Fruit fly (Drosophila melanogaster): ENCODE data around the gene HDAC3.

DNA sequence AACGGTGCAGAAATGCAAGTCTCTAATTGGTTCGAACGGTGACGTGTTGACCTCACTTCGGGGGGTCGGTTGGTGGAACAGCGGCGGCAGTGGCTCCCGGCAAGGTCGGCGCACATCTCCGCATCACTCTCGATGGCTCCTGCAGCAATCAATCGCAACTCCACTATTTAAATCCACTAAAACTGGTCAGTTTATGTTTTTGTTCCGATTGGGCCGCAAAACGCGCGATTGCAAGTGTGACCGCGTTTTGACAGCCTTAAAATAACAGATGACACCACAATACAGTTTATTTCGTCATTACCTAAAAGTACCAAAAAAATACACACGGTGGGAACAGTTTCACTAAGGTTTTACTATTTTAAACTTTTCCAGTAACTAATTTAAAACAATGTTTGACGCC is 9.9 kb downstream of the HDAC3 start, which contains the start of gene PEK:
- no peak for TF ChIP-seq psq (optimal IDR thresholded peaks at IDR 0.05)
- TF ChIP-seq Myc (optimal IDR thresholded peaks at IDR 0.05) = no peak

Data from Kc167 (cell line).